Worm (Caenorhabditis elegans): Measurements from ENCODE around the gene set-30.
A peak's percentile ranks its signal among the peaks of the same experiment; 100 is the strongest.

Gene set-30

DNA sequence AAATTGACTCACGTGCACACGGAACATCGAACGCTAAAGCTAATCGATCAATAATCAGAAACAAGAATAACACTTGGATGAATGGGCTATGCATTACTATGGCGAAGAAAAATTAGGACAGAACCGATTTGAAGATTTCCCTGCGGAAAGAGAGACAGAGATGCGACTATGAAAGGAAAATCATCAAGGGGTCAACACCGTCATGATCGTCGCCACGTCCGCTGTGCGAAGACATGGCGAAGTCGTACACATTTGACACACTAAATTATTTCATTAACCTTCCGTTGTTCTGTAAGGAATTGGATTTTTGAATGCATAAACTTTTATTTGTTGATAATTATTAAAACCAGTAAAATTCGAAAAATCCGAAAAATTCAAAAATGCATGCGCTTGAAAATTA is 29.8 kb upstream of the set-30 start, which contains the start of gene M03F4.6:
TSS of gene M03F4.6 (minus strand) at position 101 of the 400 bp plus-strand sequence.
- TF ChIP-seq flt-1 (GFP tag; IDR thresholded peaks at IDR 0.05) (no peak), scrt-1 (GFP tag; IDR thresholded peaks at IDR 0.05) (no peak), hnd-1 (tag; optimal IDR thresholded peaks at IDR 0.05) (no peak), B0310.2 (tag; optimal IDR thresholded peaks at IDR 0.05) (no peak), hmg-4 (GFP tag; optimal IDR thresholded peaks at IDR 0.05) (no peak), ceh-36 (tag; optimal IDR thresholded peaks at IDR 0.05) (no peak), pes-1 (GFP tag; IDR thresholded peaks at IDR 0.05) (no peak), sea-1 (GFP tag; conservative IDR thresholded peaks at IDR 0.05) (0 out of 2 replicates have a peak, but pooled peaks have one; percentile 68), ama-1 (optimal IDR thresholded peaks at IDR 0.05) (peak; percentile 39), aly-1 (tag; optimal IDR thresholded peaks at IDR 0.05) (no peak), hmbx-1 (tag; optimal IDR thresholded peaks at IDR 0.05) (no peak), tbx-37 (GFP tag; conservative IDR thresholded peaks at IDR 0.05) (no peak)

DNA sequence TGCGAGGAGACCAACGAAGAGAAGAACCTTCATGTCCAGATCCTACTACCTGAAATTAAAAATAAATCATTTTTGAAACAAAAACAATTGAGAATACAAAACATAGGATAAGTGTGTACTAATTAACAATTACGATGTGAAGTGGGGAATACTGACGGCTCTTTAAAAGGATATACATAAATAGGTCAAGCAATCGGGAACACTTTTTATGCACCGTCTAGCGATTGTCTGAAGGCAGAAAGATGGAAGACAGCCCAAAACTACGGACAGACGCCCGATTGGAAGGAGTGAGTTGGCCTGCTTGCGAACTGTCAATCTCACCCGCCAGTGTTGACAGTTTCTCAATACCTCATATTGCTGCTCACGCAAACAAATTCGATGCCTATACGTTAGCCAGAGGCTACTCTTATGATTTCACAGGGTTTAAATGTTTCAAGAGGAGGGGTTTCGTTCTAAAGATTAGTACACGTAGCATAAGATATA is 28.2 kb upstream of the set-30 start, which contains the start of gene calu-1:
TSS of gene calu-1 (minus strand) at position 51 of the 483 bp plus-strand sequence.
- TF ChIP-seq ama-1 (optimal IDR thresholded peaks at IDR 0.05), result no peak

DNA sequence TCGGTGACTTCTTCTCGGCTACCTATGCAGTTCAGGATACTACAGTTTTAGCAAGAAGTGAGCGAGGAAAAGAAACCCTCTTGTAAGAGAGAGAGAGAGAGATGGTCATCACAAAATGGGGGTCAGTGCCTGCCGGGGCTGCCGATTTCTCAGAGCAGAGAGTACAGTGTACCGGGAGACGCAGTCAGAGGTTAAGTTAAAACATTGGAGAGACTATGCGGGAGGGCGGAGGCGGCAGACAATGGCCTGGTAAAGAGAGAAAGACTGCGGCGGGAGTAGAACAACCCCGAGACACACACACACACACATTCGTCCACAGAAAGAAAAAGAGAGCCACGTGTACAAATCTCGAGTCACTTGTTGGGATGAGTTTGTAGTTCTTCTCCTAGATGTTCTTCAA is 27.6 kb upstream of the set-30 start:
- no peak for TF ChIP-seq ama-1 (optimal IDR thresholded peaks at IDR 0.05)
- no peak for TF ChIP-seq flt-1 (GFP tag; IDR thresholded peaks at IDR 0.05)
- TF ChIP-seq tra-4 (tag; optimal IDR thresholded peaks at IDR 0.05), result no peak
- peak; percentile 78 for TF ChIP-seq aly-1 (tag; optimal IDR thresholded peaks at IDR 0.05)
- no peak for TF ChIP-seq hnd-1 (tag; optimal IDR thresholded peaks at IDR 0.05)
- no peak for TF ChIP-seq ceh-13 (GFP tag; optimal IDR thresholded peaks at IDR 0.05)
- no peak for TF ChIP-seq ets-7 (tag; optimal IDR thresholded peaks at IDR 0.05)
- TF ChIP-seq hmg-4 (GFP tag; optimal IDR thresholded peaks at IDR 0.05), result peak; percentile 69
- no peak for TF ChIP-seq pes-1 (GFP tag; IDR thresholded peaks at IDR 0.05)
- no peak for TF ChIP-seq tbx-11 (GFP tag; IDR thresholded peaks at IDR 0.05)
- TF ChIP-seq tbx-37 (GFP tag; conservative IDR thresholded peaks at IDR 0.05), result peak; percentile 46
- TF ChIP-seq B0310.2 (tag; optimal IDR thresholded peaks at IDR 0.05), result no peak

DNA sequence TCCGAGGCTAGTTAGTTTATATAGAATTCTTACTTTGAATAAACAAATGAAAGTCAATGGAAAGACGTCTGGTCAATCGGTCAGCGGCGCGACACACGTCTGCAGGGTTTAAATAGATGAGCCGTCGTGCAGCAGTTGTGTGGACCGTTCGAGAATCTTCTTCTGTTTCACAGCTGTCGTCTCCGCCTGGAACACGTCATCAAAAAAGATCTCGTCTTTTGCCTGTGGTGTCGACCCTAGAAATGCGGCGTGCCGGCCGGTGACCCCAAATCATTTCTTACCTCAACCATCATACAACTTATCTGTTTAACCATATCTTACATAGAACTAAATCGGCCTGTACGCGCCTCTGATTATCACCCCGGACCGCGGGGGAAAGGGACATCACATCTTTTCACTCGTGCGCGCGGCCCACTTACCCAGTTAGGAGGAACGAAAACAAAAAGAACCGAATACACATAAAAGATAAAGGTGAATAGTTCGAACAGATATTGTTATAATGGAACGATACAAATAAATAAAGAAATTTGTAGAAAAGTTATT is 27.0 kb upstream of the set-30 start:
- TF ChIP-seq ets-7 (tag; optimal IDR thresholded peaks at IDR 0.05) (no peak), tra-4 (tag; optimal IDR thresholded peaks at IDR 0.05) (no peak), sea-1 (GFP tag; conservative IDR thresholded peaks at IDR 0.05) (no peak), F13C5.2 (tag; optimal IDR thresholded peaks at IDR 0.05) (no peak), ceh-36 (tag; optimal IDR thresholded peaks at IDR 0.05) (no peak), scrt-1 (GFP tag; IDR thresholded peaks at IDR 0.05) (no peak), hmbx-1 (tag; optimal IDR thresholded peaks at IDR 0.05) (no peak), flt-1 (GFP tag; IDR thresholded peaks at IDR 0.05) (no peak), tbx-11 (GFP tag; IDR thresholded peaks at IDR 0.05) (no peak), aly-1 (tag; optimal IDR thresholded peaks at IDR 0.05) (no peak), ama-1 (optimal IDR thresholded peaks at IDR 0.05) (no peak), hnd-1 (tag; optimal IDR thresholded peaks at IDR 0.05) (no peak), hmg-4 (GFP tag; optimal IDR thresholded peaks at IDR 0.05) (no peak), tbx-37 (GFP tag; conservative IDR thresholded peaks at IDR 0.05) (no peak), ceh-13 (GFP tag; optimal IDR thresholded peaks at IDR 0.05) (no peak), B0310.2 (tag; optimal IDR thresholded peaks at IDR 0.05) (no peak)

DNA sequence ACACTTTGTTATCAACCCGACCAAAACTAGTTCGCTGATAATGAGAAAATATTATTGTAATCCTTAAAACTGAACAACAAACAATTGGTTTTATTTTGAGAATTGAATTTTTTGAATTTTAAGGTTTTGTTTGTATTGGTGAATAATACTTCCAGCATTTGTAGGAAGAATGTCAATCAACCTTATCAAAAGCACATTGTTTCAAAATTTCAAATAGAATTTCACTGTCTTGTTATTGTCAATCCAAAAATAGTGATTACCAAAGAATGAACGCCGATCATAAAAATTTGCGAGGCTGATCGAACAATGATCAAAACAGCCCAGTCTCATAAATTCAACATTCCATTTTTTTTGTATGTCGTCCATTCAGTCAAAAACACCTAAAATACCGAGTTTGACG is 24.6 kb upstream of the set-30 start:
- no peak for TF ChIP-seq hnd-1 (tag; optimal IDR thresholded peaks at IDR 0.05)
- no peak for TF ChIP-seq B0310.2 (tag; optimal IDR thresholded peaks at IDR 0.05)
- TF ChIP-seq ets-7 (tag; optimal IDR thresholded peaks at IDR 0.05), result no peak
- TF ChIP-seq tbx-11 (GFP tag; IDR thresholded peaks at IDR 0.05), result no peak
- no peak for TF ChIP-seq pes-1 (GFP tag; IDR thresholded peaks at IDR 0.05)
- TF ChIP-seq aly-1 (tag; optimal IDR thresholded peaks at IDR 0.05), result no peak
- TF ChIP-seq tbx-37 (GFP tag; conservative IDR thresholded peaks at IDR 0.05), result no peak
- TF ChIP-seq scrt-1 (GFP tag; IDR thresholded peaks at IDR 0.05), result no peak
- no peak for TF ChIP-seq flt-1 (GFP tag; IDR thresholded peaks at IDR 0.05)
- no peak for TF ChIP-seq F13C5.2 (tag; optimal IDR thresholded peaks at IDR 0.05)
- no peak for TF ChIP-seq ceh-36 (tag; optimal IDR thresholded peaks at IDR 0.05)
- TF ChIP-seq ceh-13 (GFP tag; optimal IDR thresholded peaks at IDR 0.05), result no peak

DNA sequence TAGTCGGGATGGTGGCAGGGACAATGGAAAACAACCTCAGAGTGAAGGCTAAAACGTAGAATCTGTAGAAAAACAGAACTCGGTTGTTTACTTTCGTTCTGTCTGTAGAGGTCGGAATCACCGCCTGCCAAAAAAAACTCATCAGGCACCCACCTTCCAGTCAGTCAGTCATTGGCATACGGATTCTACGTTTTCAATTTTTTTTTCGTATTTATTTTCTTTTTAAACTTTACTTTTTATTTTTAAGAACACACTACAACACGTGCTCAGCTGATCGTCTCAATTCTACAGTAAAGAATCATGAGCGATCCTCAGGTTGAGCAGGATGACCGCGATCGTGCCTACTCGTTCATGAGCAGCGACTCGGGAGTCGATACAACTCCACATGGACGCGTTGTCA is 22.5 kb upstream of the set-30 start, which contains the start of gene lfi-1:
TSS of gene lfi-1 (plus strand) at position 301 of the 400 bp plus-strand sequence.
- TF ChIP-seq hmbx-1 (tag; optimal IDR thresholded peaks at IDR 0.05) (no peak), ceh-13 (GFP tag; optimal IDR thresholded peaks at IDR 0.05) (no peak), tbx-11 (GFP tag; IDR thresholded peaks at IDR 0.05) (no peak), F13C5.2 (tag; optimal IDR thresholded peaks at IDR 0.05) (no peak), sea-1 (GFP tag; conservative IDR thresholded peaks at IDR 0.05) (no peak)

DNA sequence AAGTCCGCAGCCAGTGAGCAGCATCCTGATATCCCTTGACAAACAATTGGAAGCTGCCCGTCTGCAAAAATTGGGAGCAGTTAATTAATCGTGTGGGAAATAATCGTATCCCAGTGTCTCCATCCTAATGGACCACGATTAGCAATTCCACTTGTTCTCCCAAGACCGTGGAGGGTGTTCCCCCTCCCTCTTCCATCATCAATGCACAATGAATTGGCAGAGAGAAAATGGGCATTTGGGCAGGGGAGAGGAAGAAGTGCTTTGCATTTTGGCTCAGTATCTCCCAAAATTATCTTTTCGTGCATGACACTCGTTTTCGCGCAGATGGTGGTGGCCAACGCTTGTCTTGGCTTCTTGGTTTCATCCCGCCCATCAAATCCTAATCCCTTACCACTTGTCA is 21.0 kb upstream of the set-30 start:
- TF ChIP-seq scrt-1 (GFP tag; IDR thresholded peaks at IDR 0.05) (no peak), hnd-1 (tag; optimal IDR thresholded peaks at IDR 0.05) (no peak), ama-1 (optimal IDR thresholded peaks at IDR 0.05) (no peak), flt-1 (GFP tag; IDR thresholded peaks at IDR 0.05) (no peak), pes-1 (GFP tag; IDR thresholded peaks at IDR 0.05) (no peak), ets-7 (tag; optimal IDR thresholded peaks at IDR 0.05) (no peak), ceh-36 (tag; optimal IDR thresholded peaks at IDR 0.05) (no peak), F13C5.2 (tag; optimal IDR thresholded peaks at IDR 0.05) (no peak), tbx-37 (GFP tag; conservative IDR thresholded peaks at IDR 0.05) (no peak), ceh-13 (GFP tag; optimal IDR thresholded peaks at IDR 0.05) (no peak), aly-1 (tag; optimal IDR thresholded peaks at IDR 0.05) (no peak)

DNA sequence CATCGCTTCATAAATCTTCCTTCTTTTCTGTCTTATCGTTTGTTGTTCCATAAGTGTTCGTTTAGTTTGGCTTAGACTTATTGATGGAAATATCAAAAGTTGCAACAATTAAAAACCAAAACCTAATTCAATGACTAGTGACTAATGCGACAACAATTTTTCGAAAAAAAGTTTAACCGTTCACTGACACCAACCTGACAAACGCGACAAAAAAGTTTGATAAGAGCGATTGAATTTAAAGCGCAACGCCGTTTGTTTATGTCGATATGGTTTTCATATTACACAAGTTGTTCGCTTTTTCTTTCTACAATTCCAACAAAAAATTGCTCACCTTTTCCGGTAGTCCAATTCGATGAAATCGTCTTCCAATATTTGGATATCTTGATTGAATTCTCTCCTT is 20.0 kb upstream of the set-30 start:
- TF ChIP-seq hmbx-1 (tag; optimal IDR thresholded peaks at IDR 0.05) (no peak), flt-1 (GFP tag; IDR thresholded peaks at IDR 0.05) (no peak), ceh-36 (tag; optimal IDR thresholded peaks at IDR 0.05) (no peak), tra-4 (tag; optimal IDR thresholded peaks at IDR 0.05) (no peak), pes-1 (GFP tag; IDR thresholded peaks at IDR 0.05) (no peak), tbx-11 (GFP tag; IDR thresholded peaks at IDR 0.05) (no peak), ets-7 (tag; optimal IDR thresholded peaks at IDR 0.05) (no peak), hnd-1 (tag; optimal IDR thresholded peaks at IDR 0.05) (no peak), ceh-13 (GFP tag; optimal IDR thresholded peaks at IDR 0.05) (no peak), aly-1 (tag; optimal IDR thresholded peaks at IDR 0.05) (no peak), sea-1 (GFP tag; conservative IDR thresholded peaks at IDR 0.05) (no peak), scrt-1 (GFP tag; IDR thresholded peaks at IDR 0.05) (no peak), F13C5.2 (tag; optimal IDR thresholded peaks at IDR 0.05) (no peak), hmg-4 (GFP tag; optimal IDR thresholded peaks at IDR 0.05) (no peak), B0310.2 (tag; optimal IDR thresholded peaks at IDR 0.05) (no peak), ama-1 (optimal IDR thresholded peaks at IDR 0.05) (no peak), tbx-37 (GFP tag; conservative IDR thresholded peaks at IDR 0.05) (no peak)

Measured in whole organism, early embryonic.